Worm (Caenorhabditis elegans): ENCODE data around the gene srsx-21.

ce11 chrV:9799076-9799475 is 38.7 kb upstream of the srsx-21 start, which contains the start of gene F46B6.13:
- no peak for TF ChIP-seq ceh-22 (tag; optimal IDR thresholded peaks at IDR 0.05)
- TF ChIP-seq fax-1 (tag; optimal IDR thresholded peaks at IDR 0.05): no peak
- TF ChIP-seq dve-1 (tag; optimal IDR thresholded peaks at IDR 0.05): no peak
- TF ChIP-seq odd-2 (tag; optimal IDR thresholded peaks at IDR 0.05): no peak
